Fruit fly (Drosophila melanogaster) whole organism, embryonic: ENCODE results near the gene Arp1.

Experiments
- ATbp ChIP-seq: fragments of 200-800 bp; sonication (Bioruptor generic); optimal IDR thresholded peaks from 2 replicates; lab custom pipeline; 2017; ENCODE audit warnings: missing biosample characterization, mild to moderate bottlenecking, missing genetic modification characterization, missing genetic modification reagents
- Antp ChIP-seq: fragments of 200-800 bp; sonication (Bioruptor generic); optimal IDR thresholded peaks from 3 replicates; lab custom pipeline; 2016; ENCODE audit warnings: missing biosample characterization, missing genetic modification characterization
- Atf6 ChIP-seq: fragments of 200-800 bp; sonication (Bioruptor generic); IDR thresholded peaks from 2 replicates; pipeline ENCODE4 v1.3.6; 2022; ENCODE audit warnings: missing biosample characterization, missing genetic modification characterization
- CG10366 ChIP-seq: fragments of 200-800 bp; sonication (Bioruptor generic); IDR thresholded peaks from 2 replicates; pipeline ENCODE4 v1.3.6; 2022; ENCODE audit warnings: missing biosample characterization, missing genetic modification characterization
- CG10959 ChIP-seq: fragments of 200-800 bp; sonication (Bioruptor generic); IDR thresholded peaks from 2 replicates; pipeline ENCODE4 v1.3.6; 2022; ENCODE audit warnings: missing biosample characterization, missing genetic modification characterization
- CG11456 ChIP-seq: fragments of 200-800 bp; sonication (Bioruptor generic); IDR thresholded peaks from 3 replicates; pipeline ENCODE4 v1.3.6; 2022; ENCODE audit warnings: missing biosample characterization, missing genetic modification characterization
- CG11504 ChIP-seq: fragments of 200-800 bp; sonication (Bioruptor generic); optimal IDR thresholded peaks from 3 replicates; lab custom pipeline; 2019; ENCODE audit warnings: missing biosample characterization, mild to moderate bottlenecking, missing genetic modification characterization, moderate library complexity
- CG12219 ChIP-seq: fragments of 200-800 bp; sonication (Bioruptor generic); optimal IDR thresholded peaks from 3 replicates; lab custom pipeline; 2018; ENCODE audit warnings: missing biosample characterization, mild to moderate bottlenecking, missing genetic modification characterization
- CG1233 ChIP-seq: fragments of 200-800 bp; sonication (Bioruptor generic); optimal IDR thresholded peaks from 4 replicates; lab custom pipeline; 2018; ENCODE audit warnings: missing biosample characterization, mild to moderate bottlenecking, missing genetic modification characterization
- CG12769 ChIP-seq: fragments of 200-800 bp; sonication (Bioruptor generic); optimal IDR thresholded peaks from 2 replicates; lab custom pipeline; 2019; ENCODE audit warnings: missing biosample characterization, mild to moderate bottlenecking, missing genetic modification characterization, moderate library complexity
- CG14050 ChIP-seq: fragments of 200-800 bp; sonication (Bioruptor generic); IDR thresholded peaks from 3 replicates; pipeline ENCODE4 v1.3.6; 2022; ENCODE audit warnings: missing biosample characterization, missing genetic modification characterization
- CG14441 ChIP-seq: fragments of 200-800 bp; sonication (Bioruptor generic); IDR thresholded peaks from 2 replicates; pipeline ENCODE4 v1.3.6; 2022; ENCODE audit warnings: missing biosample characterization, missing genetic modification characterization
- CG15269 ChIP-seq: fragments of 200-800 bp; sonication (Bioruptor generic); optimal IDR thresholded peaks from 2 replicates; lab custom pipeline; 2018; ENCODE audit warnings: missing biosample characterization, mild to moderate bottlenecking, missing genetic modification characterization, moderate library complexity
- CG15514 ChIP-seq: fragments of 200-800 bp; sonication (Bioruptor generic); optimal IDR thresholded peaks from 3 replicates; lab custom pipeline; 2017; ENCODE audit warnings: missing biosample characterization, missing genetic modification characterization, mild to moderate bottlenecking, moderate library complexity, missing genetic modification reagents
- CG1603 ChIP-seq: fragments of 200-800 bp; sonication (Bioruptor generic); optimal IDR thresholded peaks from 2 replicates; lab custom pipeline; 2019; ENCODE audit warnings: missing biosample characterization, mild to moderate bottlenecking, missing genetic modification characterization, moderate library complexity
- CG17361 ChIP-seq: fragments of 200-800 bp; sonication (Bioruptor generic); IDR thresholded peaks from 3 replicates; pipeline ENCODE4 v1.3.6; 2022; ENCODE audit warnings: missing biosample characterization, missing genetic modification characterization
- CG2889 ChIP-seq: fragments of 200-800 bp; sonication (Bioruptor generic); IDR thresholded peaks from 3 replicates; pipeline ENCODE4 v1.3.6; 2022; ENCODE audit warnings: missing biosample characterization, missing genetic modification characterization
- CG32767 ChIP-seq: fragments of 200-800 bp; sonication (Bioruptor generic); IDR thresholded peaks from 2 replicates; pipeline ENCODE4 v1.3.6; 2022; ENCODE audit warnings: missing biosample characterization, missing genetic modification characterization
- CG4404 ChIP-seq: fragments of 200-800 bp; sonication (Bioruptor generic); IDR thresholded peaks from 2 replicates; pipeline ENCODE4 v1.3.6; 2022; ENCODE audit warnings: missing biosample characterization, missing genetic modification characterization
- CG7556 ChIP-seq: fragments of 200-800 bp; sonication (Bioruptor generic); optimal IDR thresholded peaks from 2 replicates; lab custom pipeline; 2017; ENCODE audit warnings: missing biosample characterization, mild to moderate bottlenecking, missing genetic modification characterization
- CG9215 ChIP-seq: fragments of 200-800 bp; sonication (Bioruptor generic); IDR thresholded peaks from 2 replicates; pipeline ENCODE4 v1.3.6; 2022; ENCODE audit warnings: missing biosample characterization, missing genetic modification characterization
- Chrac-16 ChIP-seq: fragments of 200-800 bp; sonication (Bioruptor generic); optimal IDR thresholded peaks from 3 replicates; lab custom pipeline; 2016; ENCODE audit warnings: missing biosample characterization, missing genetic modification characterization
- D ChIP-seq, 2 experiments: fragments of 200-800 bp in 1 of 2; fragments of >200 bp in 1 of 2; sonication (Bioruptor generic) in 1 of 2; optimal IDR thresholded peaks; 2 replicates in 1 of 2; 3 replicates in 1 of 2; lab custom pipeline; 2017; ENCODE audit warnings: mild to moderate bottlenecking in 1 of 2, missing biosample characterization in 1 of 2, missing genetic modification characterization in 1 of 2, missing genetic modification reagents in 1 of 2
- ERR ChIP-seq: fragments of 200-800 bp; sonication (Bioruptor generic); optimal IDR thresholded peaks from 2 replicates; lab custom pipeline; 2016; ENCODE audit warnings: missing biosample characterization, missing genetic modification characterization
- Fer1 ChIP-seq: fragments of 200-800 bp; sonication (Bioruptor generic); optimal IDR thresholded peaks from 2 replicates; lab custom pipeline; 2017; ENCODE audit warnings: missing biosample characterization, mild to moderate bottlenecking, missing genetic modification characterization
- Gug ChIP-seq: fragments of 200-800 bp; sonication (Bioruptor generic); IDR thresholded peaks from 4 replicates; pipeline ENCODE4 v1.3.6; 2022; ENCODE audit warnings: missing biosample characterization, missing genetic modification characterization
- Med ChIP-seq: fragments of 200-800 bp; sonication (Bioruptor generic); peaks from one replicate; lab custom pipeline; 2016; ENCODE audit warnings: missing biosample characterization, missing genetic modification characterization, mild to moderate bottlenecking, inconsistent platforms, moderate library complexity
- PHDP ChIP-seq: fragments of 200-800 bp; sonication (Bioruptor generic); optimal IDR thresholded peaks from 3 replicates; lab custom pipeline; 2018; ENCODE audit warnings: missing biosample characterization, mild to moderate bottlenecking, missing genetic modification characterization, moderate library complexity
- Pdp1 ChIP-seq, 2 experiments: fragments of 200-800 bp; sonication (Bioruptor generic); optimal IDR thresholded peaks; 3 replicates each; lab custom pipeline; 2016; ENCODE audit warnings: missing biosample characterization in 2 of 2, missing genetic modification characterization in 2 of 2, mild to moderate bottlenecking in 1 of 2, moderate library complexity in 1 of 2
- Ptx1 ChIP-seq: fragments of 200-800 bp; sonication (Bioruptor generic); IDR thresholded peaks from 2 replicates; pipeline ENCODE4 v1.3.6; 2022; ENCODE audit warnings: missing biosample characterization, missing genetic modification characterization
- Rfx ChIP-seq: fragments of 200-800 bp; sonication (Bioruptor generic); IDR thresholded peaks from 2 replicates; pipeline ENCODE4 v1.3.6; 2022; ENCODE audit warnings: missing biosample characterization, missing genetic modification characterization
- Side ChIP-seq: fragments of 200-800 bp; sonication (Bioruptor generic); optimal IDR thresholded peaks from 2 replicates; lab custom pipeline; 2016; ENCODE audit warnings: missing biosample characterization, missing genetic modification characterization
- Xbp1 ChIP-seq: fragments of 200-800 bp; sonication (Bioruptor generic); optimal IDR thresholded peaks from 3 replicates; lab custom pipeline; 2016; ENCODE audit warnings: missing biosample characterization, mild to moderate bottlenecking, missing genetic modification characterization
- al ChIP-seq: fragments of 200-800 bp; sonication (Bioruptor generic); IDR thresholded peaks from 2 replicates; pipeline ENCODE4 v1.3.6; 2022; ENCODE audit warnings: missing biosample characterization, missing genetic modification characterization
- dysf ChIP-seq: fragments of 200-800 bp; sonication (Bioruptor generic); IDR thresholded peaks from 3 replicates; pipeline ENCODE4 v1.3.6; 2022; ENCODE audit warnings: missing biosample characterization, missing genetic modification characterization
- gem ChIP-seq: fragments of 200-800 bp; sonication (Bioruptor generic); optimal IDR thresholded peaks from 2 replicates; lab custom pipeline; 2019; ENCODE audit warnings: missing biosample characterization, mild to moderate bottlenecking, missing genetic modification characterization, moderate library complexity
- insv ChIP-seq, 2 experiments: fragments of 200-800 bp; sonication (Bioruptor generic); optimal IDR thresholded peaks; 3 replicates each; lab custom pipeline; 2016 to 2018; ENCODE audit warnings: missing biosample characterization in 2 of 2, missing genetic modification characterization in 2 of 2
- lab ChIP-seq: fragments of 200-800 bp; sonication (Bioruptor generic); optimal IDR thresholded peaks from 3 replicates; lab custom pipeline; 2017; ENCODE audit warnings: missing biosample characterization, missing genetic modification characterization, mild to moderate bottlenecking, moderate library complexity, missing genetic modification reagents
- oc ChIP-seq: fragments of 200-800 bp; sonication (Bioruptor generic); optimal IDR thresholded peaks from 2 replicates; lab custom pipeline; 2018; ENCODE audit warnings: missing biosample characterization, mild to moderate bottlenecking, missing genetic modification characterization, moderate library complexity
- onecut ChIP-seq: fragments of 200-800 bp; sonication (Bioruptor generic); IDR thresholded peaks from 2 replicates; pipeline ENCODE4 v1.3.6; 2022; ENCODE audit warnings: missing biosample characterization, missing genetic modification characterization
- peb ChIP-seq: fragments of 200-800 bp; sonication (Bioruptor generic); IDR thresholded peaks from 2 replicates; pipeline ENCODE4 v1.3.6; 2022; ENCODE audit warnings: missing biosample characterization, missing genetic modification characterization
- pros ChIP-seq: fragments of 200-800 bp; sonication (Bioruptor generic); optimal IDR thresholded peaks from 3 replicates; lab custom pipeline; 2019; ENCODE audit warnings: missing biosample characterization, mild to moderate bottlenecking, missing genetic modification characterization, moderate library complexity
- ranshi ChIP-seq: fragments of 200-800 bp; sonication (Bioruptor generic); IDR thresholded peaks from 2 replicates; pipeline ENCODE4 v1.3.6; 2022; ENCODE audit warnings: missing biosample characterization, missing genetic modification characterization
- sens ChIP-seq: fragments of 200-800 bp; sonication (Bioruptor generic); peaks from one replicate; lab custom pipeline; 2016; ENCODE audit warnings: missing biosample characterization, missing genetic modification characterization
- sisA ChIP-seq: fragments of 200-800 bp; sonication (Bioruptor generic); IDR thresholded peaks from 2 replicates; pipeline ENCODE4 v1.3.6; 2022; ENCODE audit warnings: missing biosample characterization, missing genetic modification characterization
- tin ChIP-seq: fragments of 200-800 bp; sonication (Bioruptor generic); optimal IDR thresholded peaks from 3 replicates; lab custom pipeline; 2016; ENCODE audit warnings: missing biosample characterization, missing genetic modification characterization
- tx ChIP-seq: fragments of 200-800 bp; sonication (Bioruptor generic); optimal IDR thresholded peaks from 2 replicates; lab custom pipeline; 2016; ENCODE audit warnings: missing biosample characterization, missing genetic modification characterization
- zfh1 ChIP-seq: fragments of 200-800 bp; sonication (Bioruptor generic); IDR thresholded peaks from 3 replicates; pipeline ENCODE4 v1.3.6; 2022; ENCODE audit warnings: missing biosample characterization, missing genetic modification characterization

Arp1 gene

dm6 chr3R:12727944-12728649 lies 36.6 kb downstream of the Arp1 start:
- TF ChIP-seq CG9215 (GFP tag; lab: Robert Waterston, UW) (peak; percentile 33; the same call in 1 of the 2 replicates), peb (GFP tag; lab: Robert Waterston, UW) (0 out of 2 replicates have a peak, but pooled peaks have one; percentile 16), gem (tag; lab: Kevin White, UChicago) (peak; percentile 39), Side (GFP tag; lab: Kevin White, UChicago) (no peak), sens (GFP tag; lab: Kevin White, UChicago) (peak; percentile 77), CG4404 (GFP tag; lab: Robert Waterston, UW) (peak; percentile 21; the same call in 1 of the 2 replicates), Med (GFP tag; lab: Kevin White, UChicago) (peak; percentile 71), sisA (GFP tag; lab: Robert Waterston, UW) (peak; percentile 42; the same call in 1 of the 2 replicates), CG2889 (GFP tag; lab: Robert Waterston, UW) (0 out of 3 replicates have a peak, but pooled peaks have one; percentile 42), Rfx (GFP tag; lab: Robert Waterston, UW) (peak; percentile 48; the same call in 1 of the 2 replicates), CG11456 (GFP tag; lab: Robert Waterston, UW) (peak; percentile 51; the same call in 1 of the 3 replicates), Fer1 (GFP tag; lab: Kevin White, UChicago) (peak; percentile 47), onecut (peak; percentile 22; the same call in 1 of the 2 replicates), tx (GFP tag; lab: Kevin White, UChicago) (peak; percentile 21), CG11504 (tag; lab: Kevin White, UChicago) (peak; percentile 40), Xbp1 (GFP tag; lab: Kevin White, UChicago) (peak; percentile 25), al (GFP tag; lab: Robert Waterston, UW) (peak; percentile 17; the same call in 1 of the 2 replicates), CG17361 (GFP tag; lab: Robert Waterston, UW) (0 out of 3 replicates have a peak, but pooled peaks have one; percentile 28), PHDP (tag; lab: Kevin White, UChicago) (peak; percentile 21), Pdp1 (GFP tag; optimal IDR thresholded peaks at IDR 0.05; lab: Kevin White, UChicago) (peak; percentile 6 to 83), ATbp (peak; percentile 47), Antp (GFP tag; lab: Kevin White, UChicago) (peak; percentile 2), CG1233 (peak; percentile 1), CG12769 (tag; lab: Kevin White, UChicago) (peak; percentile 57), ranshi (GFP tag; lab: Robert Waterston, UW) (0 out of 2 replicates have a peak, but pooled peaks have one; percentile 45), Gug (GFP tag; lab: Robert Waterston, UW) (no peak), CG14050 (peak; percentile 36; the same call in 2 of the 3 replicates), Ptx1 (GFP tag; lab: Robert Waterston, UW) (peak; percentile 49; the same call in 1 of the 2 replicates), CG15514 (GFP tag; lab: Kevin White, UChicago) (peak; percentile 33), CG7556 (GFP tag; lab: Kevin White, UChicago) (peak; percentile 49), CG15269 (tag; lab: Kevin White, UChicago) (peak; percentile 49), Chrac-16 (GFP tag; lab: Kevin White, UChicago) (peak; percentile 16), Atf6 (GFP tag; lab: Robert Waterston, UW) (peak; percentile 28; the same call in 1 of the 2 replicates), CG12219 (peak; percentile 12), zfh1 (GFP tag; lab: Robert Waterston, UW) (0 out of 3 replicates have a peak, but pooled peaks have one; percentile 8), CG10959 (GFP tag; lab: Robert Waterston, UW) (no peak), CG32767 (GFP tag; lab: Robert Waterston, UW) (no peak), CG14441 (GFP tag; lab: Robert Waterston, UW) (peak; percentile 36; the same call in 1 of the 2 replicates), lab (GFP tag; lab: Kevin White, UChicago) (peak; percentile 70), D (optimal IDR thresholded peaks at IDR 0.05; lab: Kevin White, UChicago) (no peak), D (GFP tag; optimal IDR thresholded peaks at IDR 0.05; lab: Kevin White, UChicago) (no peak), tin (GFP tag; lab: Kevin White, UChicago) (peak; percentile 9), insv (GFP tag; optimal IDR thresholded peaks at IDR 0.05; lab: Kevin White, UChicago) (no peak), ERR (GFP tag; lab: Kevin White, UChicago) (no peak), CG10366 (GFP tag; lab: Robert Waterston, UW) (peak; percentile 27; the same call in 1 of the 2 replicates), pros (GFP tag; lab: Kevin White, UChicago) (no peak), CG1603 (tag; lab: Kevin White, UChicago) (peak; percentile 64), oc (tag; lab: Kevin White, UChicago) (no peak), dysf (GFP tag; lab: Robert Waterston, UW) (peak; percentile 54; the same call in 2 of the 3 replicates)
